Worm (Caenorhabditis elegans) whole organism, L4 larva: Measurements from ENCODE around the gene zmp-3.

ENCODE experiments used
- F37D6.2 ChIP-seq: sonication (generic microtip); optimal IDR thresholded peaks from 2 replicates; lab custom pipeline; 2016; ENCODE audit warnings: mild to moderate bottlenecking, missing genetic modification characterization, missing compliant biosample characterization
- F49E8.2 ChIP-seq: sonication (generic microtip); optimal IDR thresholded peaks from 2 replicates; lab custom pipeline; 2016; ENCODE audit warnings: missing compliant biosample characterization, mild to moderate bottlenecking, missing genetic modification characterization, borderline replicate concordance
- T20F7.1 ChIP-seq: fragments of 200-800 bp; sonication (Bioruptor generic); optimal IDR thresholded peaks from 2 replicates; lab custom pipeline; 2018; ENCODE audit warnings: mild to moderate bottlenecking, missing genetic modification characterization, missing compliant biosample characterization
- T26A8.4 ChIP-seq: fragments of 200-800 bp; sonication (Bioruptor generic); IDR thresholded peaks from 2 replicates; pipeline ENCODE4 v1.3.6; 2022; ENCODE audit warnings: missing genetic modification characterization, missing compliant biosample characterization
- Y105C5A.15 ChIP-seq: fragments of 200-800 bp; sonication (Bioruptor generic); IDR thresholded peaks from 2 replicates; pipeline ENCODE4 v1.3.6; 2022; ENCODE audit warnings: missing genetic modification characterization, missing compliant biosample characterization
- Y48G9A.11 ChIP-seq: fragments of 200-800 bp; sonication (Bioruptor generic); IDR thresholded peaks from 2 replicates; pipeline ENCODE4 v1.3.6; 2022; ENCODE audit warnings: missing genetic modification reagents, missing genetic modification characterization, missing compliant biosample characterization
- ZK337.2 ChIP-seq: fragments of 200-800 bp; sonication (Bioruptor generic); IDR thresholded peaks from 2 replicates; pipeline ENCODE4 v1.3.6; 2022; ENCODE audit warnings: missing genetic modification reagents, missing genetic modification characterization, missing compliant biosample characterization
- ZK546.5 ChIP-seq, 2 experiments: sonication (generic microtip); optimal IDR thresholded peaks; 2 replicates each; lab custom pipeline; 2017; ENCODE audit warnings: missing biosample characterization in 2 of 2, missing genetic modification characterization in 2 of 2
- aha-1 ChIP-seq: fragments of 150-350 bp; peaks from one replicate; lab custom pipeline; 2014; ENCODE audit warnings: missing biosample characterization, missing genetic modification characterization
- ama-1 ChIP-seq: fragments of 150-350 bp; optimal IDR thresholded peaks from 2 replicates; lab custom pipeline; 2014; ENCODE audit warnings: inconsistent platforms, mixed read lengths
- ceh-20 ChIP-seq: fragments of 200-800 bp; sonication (Bioruptor generic); IDR thresholded peaks from 2 replicates; pipeline ENCODE4 v1.3.6; 2022; ENCODE audit warnings: missing genetic modification reagents, missing genetic modification characterization, missing compliant biosample characterization
- ceh-28 ChIP-seq: fragments of 150-350 bp; optimal IDR thresholded peaks from 2 replicates; lab custom pipeline; 2014; ENCODE audit warnings: missing biosample characterization, missing genetic modification reagents, missing genetic modification characterization
- ceh-44 ChIP-seq: fragments of 200-800 bp; sonication (Bioruptor generic); IDR thresholded peaks from 2 replicates; pipeline ENCODE4 v1.3.6; 2022; ENCODE audit warnings: missing genetic modification reagents, missing genetic modification characterization, missing compliant biosample characterization
- ceh-62 ChIP-seq: sonication (generic microtip); optimal IDR thresholded peaks from 2 replicates; lab custom pipeline; 2017; ENCODE audit warnings: missing biosample characterization, missing genetic modification characterization
- ceh-82 ChIP-seq: sonication (generic microtip); optimal IDR thresholded peaks from 2 replicates; lab custom pipeline; 2017; ENCODE audit warnings: missing biosample characterization, missing genetic modification characterization
- ces-1 ChIP-seq: fragments of 150-350 bp; sonication (generic microtip); optimal IDR thresholded peaks from 4 replicates; lab custom pipeline; 2014; ENCODE audit warnings: missing biosample characterization, missing genetic modification reagents, missing genetic modification characterization
- dmd-9 ChIP-seq: fragments of 200-800 bp; sonication (Bioruptor generic); IDR thresholded peaks from 2 replicates; pipeline ENCODE4 v1.3.6; 2022; ENCODE audit warnings: missing genetic modification reagents, missing genetic modification characterization, missing compliant biosample characterization
- duxl-1 ChIP-seq: sonication (generic microtip); optimal IDR thresholded peaks from 2 replicates; lab custom pipeline; 2016; ENCODE audit warnings: mild to moderate bottlenecking, missing genetic modification characterization, moderate library complexity, missing compliant biosample characterization; ENCODE audit not compliant: poor library complexity
- fos-1 ChIP-seq: fragments of 150-350 bp; optimal IDR thresholded peaks from 2 replicates; lab custom pipeline; 2014; ENCODE audit warnings: missing biosample characterization, missing genetic modification characterization
- gei-8 ChIP-seq: fragments of 200-800 bp; sonication (Bioruptor generic); optimal IDR thresholded peaks from 2 replicates; lab custom pipeline; 2018; ENCODE audit warnings: mild to moderate bottlenecking, missing genetic modification characterization, missing compliant biosample characterization
- lin-1 ChIP-seq: fragments of 200-800 bp; sonication (Bioruptor generic); IDR thresholded peaks from 2 replicates; pipeline ENCODE4 v1.3.6; 2022; ENCODE audit warnings: missing genetic modification reagents, missing genetic modification characterization, missing compliant biosample characterization
- lin-13 ChIP-seq: fragments of 150-350 bp; optimal IDR thresholded peaks from 2 replicates; lab custom pipeline; 2014; ENCODE audit warnings: missing biosample characterization, missing genetic modification reagents, missing genetic modification characterization
- lin-29 ChIP-seq: fragments of 200-800 bp; sonication (Bioruptor generic); IDR thresholded peaks from 2 replicates; pipeline ENCODE4 v1.3.6; 2022; ENCODE audit warnings: missing genetic modification reagents, missing genetic modification characterization, missing compliant biosample characterization
- lsy-2 ChIP-seq, 2 experiments: fragments of 150-350 bp in 1 of 2; sonication (generic microtip) in 1 of 2; optimal IDR thresholded peaks; 2 replicates each; lab custom pipeline; 2014 to 2017; ENCODE audit warnings: missing biosample characterization in 2 of 2, missing genetic modification characterization in 2 of 2
- madf-9 ChIP-seq: fragments of 200-800 bp; sonication (Bioruptor generic); conservative IDR thresholded peaks from 2 replicates; pipeline ENCODE4 v1.3.6; 2022; ENCODE audit warnings: missing genetic modification reagents, missing genetic modification characterization, missing compliant biosample characterization
- mdt-29 ChIP-seq: fragments of 200-800 bp; sonication (Bioruptor generic); IDR thresholded peaks from 2 replicates; pipeline ENCODE4 v1.3.6; 2022; ENCODE audit warnings: missing genetic modification reagents, missing genetic modification characterization, missing compliant biosample characterization
- mep-1 ChIP-seq: fragments of 150-350 bp; sonication (generic microtip); optimal IDR thresholded peaks from 3 replicates; lab custom pipeline; 2014; ENCODE audit warnings: missing biosample characterization, missing genetic modification characterization
- nhr-11 ChIP-seq: fragments of 150-350 bp; optimal IDR thresholded peaks from 2 replicates; lab custom pipeline; 2014; ENCODE audit warnings: missing biosample characterization, missing genetic modification characterization
- nhr-77 ChIP-seq: fragments of 150-350 bp; optimal IDR thresholded peaks from 2 replicates; lab custom pipeline; 2014; ENCODE audit warnings: missing biosample characterization, missing genetic modification characterization
- php-3 ChIP-seq: fragments of 200-800 bp; sonication (Bioruptor generic); IDR thresholded peaks from 2 replicates; pipeline ENCODE4 v1.3.6; 2022; ENCODE audit warnings: missing genetic modification reagents, missing genetic modification characterization, missing compliant biosample characterization
- rbr-2 ChIP-seq: sonication (generic microtip); optimal IDR thresholded peaks from 2 replicates; lab custom pipeline; 2016; ENCODE audit warnings: missing genotype, missing genetic modification characterization, missing compliant biosample characterization
- sdz-12 ChIP-seq: fragments of 200-800 bp; sonication (Bioruptor generic); optimal IDR thresholded peaks from 2 replicates; lab custom pipeline; 2018; ENCODE audit warnings: mild to moderate bottlenecking, missing genetic modification characterization, missing compliant biosample characterization
- set-16 ChIP-seq: fragments of 200-800 bp; sonication (Bioruptor generic); IDR thresholded peaks from 2 replicates; pipeline ENCODE4 v1.3.6; 2022; ENCODE audit warnings: missing genetic modification reagents, missing genetic modification characterization, missing compliant biosample characterization
- unc-62 ChIP-seq, 3 experiments: fragments of 150-350 bp in 1 of 3; sonication (generic microtip); optimal IDR thresholded peaks in 2 of 3; peaks in 1 of 3; 1 replicate in 1 of 3; 2 replicates in 2 of 3; lab custom pipeline; 2014 to 2017; ENCODE audit warnings: missing biosample characterization in 3 of 3, missing genetic modification characterization in 3 of 3, missing genetic modification reagents in 3 of 3, missing genotype in 1 of 3
- vab-7 ChIP-seq: fragments of 200-800 bp; sonication (Bioruptor generic); IDR thresholded peaks from 2 replicates; pipeline ENCODE4 v1.3.6; 2022; ENCODE audit warnings: missing genetic modification reagents, missing genetic modification characterization, missing compliant biosample characterization
- zag-1 ChIP-seq: fragments of 150-350 bp; optimal IDR thresholded peaks from 2 replicates; lab custom pipeline; 2014; ENCODE audit warnings: missing biosample characterization, missing genetic modification characterization
- ztf-11 ChIP-seq: fragments of 150-350 bp; optimal IDR thresholded peaks from 2 replicates; lab custom pipeline; 2014; ENCODE audit warnings: missing biosample characterization, missing genetic modification characterization

zmp-3 gene

DNA sequence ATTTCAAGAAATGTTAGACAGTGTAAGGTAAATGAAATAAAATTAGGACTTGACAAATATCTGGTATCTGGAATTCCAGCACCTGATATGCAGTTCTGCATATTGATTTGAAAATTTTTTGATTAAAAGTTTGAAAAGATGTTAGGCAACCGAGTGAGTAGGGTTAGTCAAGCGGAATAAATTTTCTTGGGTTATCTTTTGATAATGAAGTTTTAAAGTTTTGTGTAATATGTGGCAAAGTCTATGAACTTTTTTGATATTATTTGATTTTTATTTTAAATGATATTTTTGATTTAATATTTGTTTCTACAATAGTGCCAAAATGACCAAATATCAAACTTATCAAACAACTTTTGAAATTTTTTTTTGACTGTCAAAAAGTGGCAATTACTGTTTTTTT, 39.9 kb downstream of the zmp-3 start, which contains the start of gene srh-241:
srh-241 (minus strand) TSS at position 101 of the 400 bp plus-strand sequence.
- TF ChIP-seq lin-1, result no peak
- no peak for TF ChIP-seq nhr-11 (tag; lab: Kevin White, UChicago)
- TF ChIP-seq madf-9 (GFP tag; lab: Robert Waterston, UW), result no peak
- no peak for TF ChIP-seq T20F7.1

ce11 chrV:2864899-2865298, 44.5 kb downstream of the zmp-3 start, which contains the start of gene srh-240:
srh-240 (plus strand) TSS chrV:2865199.
- TF ChIP-seq ceh-82 (tag; lab: Kevin White, UChicago), result no peak

DNA sequence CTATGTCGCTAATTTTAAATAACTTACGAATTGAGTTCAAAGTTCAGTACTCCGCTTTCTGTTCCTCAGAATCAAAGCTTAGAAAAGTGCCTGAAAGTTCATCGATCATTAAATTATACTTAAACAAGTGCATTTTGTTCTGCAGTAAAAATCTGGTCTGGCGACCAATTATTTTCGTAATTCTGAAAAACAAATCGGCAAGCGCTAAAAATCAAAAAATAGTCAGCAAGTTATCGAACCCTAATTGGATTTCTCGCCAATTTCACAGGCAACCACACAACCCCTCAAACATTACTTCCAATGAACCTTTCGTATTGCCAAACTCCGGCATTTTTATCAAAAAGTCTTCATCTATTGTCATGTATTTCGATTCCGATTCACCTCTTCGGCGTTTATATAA, 46.4 kb downstream of the zmp-3 start, which contains the start of gene srh-272:
srh-272 (plus strand) TSS at position 301 of the 400 bp plus-strand sequence.
- no peak for TF ChIP-seq T20F7.1
- TF ChIP-seq sdz-12 (GFP tag; lab: Kevin White, UChicago), result no peak
- TF ChIP-seq Y48G9A.11 (GFP tag; lab: Robert Waterston, UW), result no peak
- TF ChIP-seq nhr-11 (tag; lab: Kevin White, UChicago), result no peak
- no peak for TF ChIP-seq lin-13 (GFP tag; lab: Kevin White, UChicago)
- no peak for TF ChIP-seq ZK337.2
- no peak for TF ChIP-seq ceh-44 (GFP tag; lab: Robert Waterston, UW)
- no peak for TF ChIP-seq set-16 (GFP tag; lab: Robert Waterston, UW)
- TF ChIP-seq php-3 (GFP tag; lab: Robert Waterston, UW), result no peak
- no peak for TF ChIP-seq lin-29 (GFP tag; lab: Robert Waterston, UW)
- no peak for TF ChIP-seq ces-1
- TF ChIP-seq lsy-2 (tag; optimal IDR thresholded peaks at IDR 0.05; lab: Kevin White, UChicago), result no peak
- no peak for TF ChIP-seq rbr-2
- no peak for TF ChIP-seq nhr-77 (tag; lab: Kevin White, UChicago)
- TF ChIP-seq gei-8 (GFP tag; lab: Kevin White, UChicago), result no peak
- TF ChIP-seq ceh-28 (tag; lab: Kevin White, UChicago), result no peak
- TF ChIP-seq mdt-29 (GFP tag; lab: Robert Waterston, UW), result no peak
- TF ChIP-seq, all 104 proteins: peak for 0

DNA sequence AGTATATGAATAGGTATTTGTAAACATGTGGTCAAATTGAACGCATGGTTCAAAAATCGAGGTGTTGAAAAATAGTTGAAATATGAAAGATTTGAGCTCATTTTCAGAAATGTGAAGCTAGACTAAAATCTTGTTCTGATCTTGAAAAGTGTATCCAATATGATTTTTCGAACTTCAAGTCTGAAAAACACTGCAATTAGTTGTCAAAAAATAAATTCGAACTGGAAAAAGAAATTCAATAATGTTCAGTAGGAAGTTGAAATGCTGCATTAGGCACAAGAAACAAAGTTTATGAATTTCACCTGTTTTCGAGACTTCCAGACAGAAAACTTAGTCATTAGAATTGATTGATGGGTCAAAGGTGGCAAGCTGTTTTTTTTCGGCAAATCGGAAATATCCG, 47.9 kb downstream of the zmp-3 start, which contains the start of gene srh-270:
srh-270 (minus strand) TSS at position 101 of the 400 bp plus-strand sequence.
- TF ChIP-seq aha-1 (tag; lab: Kevin White, UChicago), result peak; percentile 2
- TF ChIP-seq unc-62 (GFP tag; optimal IDR thresholded peaks at IDR 0.05 in 1 of 2; lab: Kevin White, UChicago), result peak in 1 of 2 experiments; percentile 17
- TF ChIP-seq unc-62 (tag; optimal IDR thresholded peaks at IDR 0.05; lab: Kevin White, UChicago), result no peak
- TF ChIP-seq mep-1 (tag; lab: Kevin White, UChicago), result no peak

- TF ChIP-seq unc-62 (GFP tag; optimal IDR thresholded peaks at IDR 0.05 in 1 of 2; lab: Kevin White, UChicago) (peak in 1 of 2 experiments; percentile 74), unc-62 (tag; optimal IDR thresholded peaks at IDR 0.05; lab: Kevin White, UChicago) (no peak), ZK546.5 (tag; optimal IDR thresholded peaks at IDR 0.05; lab: Kevin White, UChicago) (no peak), fos-1 (tag; lab: Kevin White, UChicago) (no peak), Y48G9A.11 (GFP tag; lab: Robert Waterston, UW) (no peak)
Observed at ce11 chrV:2859738-2860137, 49.7 kb downstream of the zmp-3 start, which contains the start of gene srj-54. srj-54 (minus strand) TSS chrV:2859838.

DNA sequence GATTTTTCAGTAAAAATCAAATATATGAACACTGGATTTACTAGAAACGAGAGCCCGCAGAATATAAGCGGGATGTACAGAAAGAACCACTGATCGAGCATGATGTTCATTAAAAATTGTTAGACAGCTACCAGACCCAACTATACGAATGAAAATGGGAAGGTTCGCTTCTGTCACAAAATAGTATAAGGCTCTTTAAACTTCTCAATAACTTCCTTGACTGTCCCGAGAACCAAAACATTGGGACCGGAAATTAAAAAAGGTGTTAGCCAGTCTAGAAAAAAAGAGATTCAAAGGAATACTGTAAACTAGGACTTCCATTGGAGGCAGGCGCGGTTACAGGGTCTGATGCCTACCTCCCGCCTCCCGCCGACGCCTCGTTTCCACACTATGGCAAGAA, 51.6 kb downstream of the zmp-3 start, which contains the start of gene srj-55:
srj-55 (minus strand) TSS at position 101 of the 400 bp plus-strand sequence.
- no peak for TF ChIP-seq ztf-11 (tag; lab: Kevin White, UChicago)
- no peak for TF ChIP-seq T26A8.4
- TF ChIP-seq vab-7 (GFP tag; lab: Robert Waterston, UW), result no peak
- TF ChIP-seq zag-1 (tag; lab: Kevin White, UChicago), result no peak
- TF ChIP-seq Y105C5A.15 (GFP tag; lab: Robert Waterston, UW), result no peak
- no peak for TF ChIP-seq ceh-28 (tag; lab: Kevin White, UChicago)
- TF ChIP-seq ceh-62 (tag; lab: Kevin White, UChicago), result no peak
- no peak for TF ChIP-seq duxl-1 (tag; lab: Kevin White, UChicago)
- no peak for TF ChIP-seq ceh-44 (GFP tag; lab: Robert Waterston, UW)
- no peak for TF ChIP-seq ama-1 (lab: Kevin White, UChicago)
- TF ChIP-seq dmd-9 (GFP tag; lab: Robert Waterston, UW), result no peak
- no peak for TF ChIP-seq F37D6.2 (tag; lab: Kevin White, UChicago)
- TF ChIP-seq F49E8.2 (tag; lab: Kevin White, UChicago), result no peak
- no peak for TF ChIP-seq ceh-20 (GFP tag; lab: Robert Waterston, UW)
- TF ChIP-seq ceh-82 (tag; lab: Kevin White, UChicago), result no peak
- no peak for TF ChIP-seq fos-1 (tag; lab: Kevin White, UChicago)
